Worm (Caenorhabditis elegans) whole organism, L1 larva: Measurements from ENCODE around the gene pals-34.

Source experiments
- C16A3.4 ChIP-seq: fragments of 150-350 bp; optimal IDR thresholded peaks from 2 replicates; lab custom pipeline; 2014; ENCODE audit warnings: missing biosample characterization, missing genetic modification characterization
- F16B12.6 ChIP-seq: fragments of 150-350 bp; optimal IDR thresholded peaks from 2 replicates; lab custom pipeline; 2014; ENCODE audit warnings: missing biosample characterization, missing genetic modification characterization
- Y116A8C.19 ChIP-seq: sonication (generic microtip); optimal IDR thresholded peaks from 2 replicates; lab custom pipeline; 2016; ENCODE audit warnings: missing compliant biosample characterization, missing genetic modification characterization, borderline replicate concordance
- alr-1 ChIP-seq: fragments of 200-800 bp; sonication (Bioruptor generic); optimal IDR thresholded peaks from 2 replicates; lab custom pipeline; 2018; ENCODE audit warnings: borderline replicate concordance, mild to moderate bottlenecking, missing genetic modification characterization, missing compliant biosample characterization
- aly-2 ChIP-seq: fragments of 150-350 bp; optimal IDR thresholded peaks from 2 replicates; lab custom pipeline; 2014; ENCODE audit warnings: missing biosample characterization, missing genetic modification characterization
- blmp-1 ChIP-seq: fragments of 150-350 bp; optimal IDR thresholded peaks from 2 replicates; lab custom pipeline; 2014; ENCODE audit warnings: missing biosample characterization, missing genetic modification characterization
- ceh-82 ChIP-seq, 3 experiments: fragments of 150-350 bp in 1 of 3; sonication (generic microtip) in 2 of 3; optimal IDR thresholded peaks; 2 replicates each; lab custom pipeline; 2014 to 2017; ENCODE audit warnings: missing biosample characterization in 3 of 3, missing genetic modification characterization in 3 of 3
- dpl-1 ChIP-seq, 3 experiments: fragments of 150-350 bp in 2 of 3; sonication (generic microtip) in 1 of 3; optimal IDR thresholded peaks; 2 replicates each; lab custom pipeline; 2014 to 2017; ENCODE audit warnings: missing biosample characterization in 3 of 3, missing genetic modification characterization in 3 of 3, missing genetic modification reagents in 3 of 3
- efl-1 ChIP-seq, 4 experiments: fragments of 150-350 bp; optimal IDR thresholded peaks in 3 of 4; peaks in 1 of 4; 1 replicate in 1 of 4; 2 replicates in 3 of 4; lab custom pipeline; 2014; ENCODE audit warnings: missing biosample characterization in 2 of 4, missing genetic modification characterization in 2 of 4, missing genetic modification reagents in 2 of 4
- egl-13 ChIP-seq: sonication (generic microtip); optimal IDR thresholded peaks from 2 replicates; lab custom pipeline; 2016; ENCODE audit warnings: missing genotype, missing genetic modification reagents, missing genetic modification characterization, missing compliant biosample characterization
- egl-27 ChIP-seq, 2 experiments: fragments of 150-350 bp in 1 of 2; sonication (generic microtip); optimal IDR thresholded peaks; 3 replicates each; lab custom pipeline; 2017 to 2018; ENCODE audit warnings: missing biosample characterization in 2 of 2, missing genetic modification characterization in 2 of 2, missing genetic modification reagents in 2 of 2
- elt-3 ChIP-seq, 6 experiments: fragments of 150-350 bp in 1 of 6; sonication (generic microtip); optimal IDR thresholded peaks; 2 replicates each; lab custom pipeline; 2017 to 2018; ENCODE audit warnings: missing biosample characterization in 6 of 6, missing genetic modification characterization in 6 of 6, inconsistent platforms in 1 of 6
- ets-5 ChIP-seq: fragments of 200-800 bp; sonication (Bioruptor generic); IDR thresholded peaks from 2 replicates; pipeline ENCODE4 v1.3.6; 2022; ENCODE audit warnings: missing genetic modification characterization, missing compliant biosample characterization
- fkh-8 ChIP-seq: sonication (generic microtip); optimal IDR thresholded peaks from 2 replicates; lab custom pipeline; 2016; ENCODE audit warnings: mild to moderate bottlenecking, missing genetic modification characterization, missing compliant biosample characterization
- fos-1 ChIP-seq: fragments of 150-350 bp; optimal IDR thresholded peaks from 2 replicates; lab custom pipeline; 2014; ENCODE audit warnings: missing biosample characterization, missing genetic modification characterization
- grh-1 ChIP-seq: fragments of 200-800 bp; sonication (Bioruptor generic); IDR thresholded peaks from 2 replicates; pipeline ENCODE4 v1.3.6; 2022; ENCODE audit warnings: missing genetic modification reagents, missing genetic modification characterization, missing compliant biosample characterization
- hlh-4 ChIP-seq: sonication (generic microtip); optimal IDR thresholded peaks from 2 replicates; lab custom pipeline; 2016; ENCODE audit warnings: mild to moderate bottlenecking, missing genetic modification characterization, missing compliant biosample characterization
- irx-1 ChIP-seq: sonication (generic microtip); optimal IDR thresholded peaks from 2 replicates; lab custom pipeline; 2016; ENCODE audit warnings: missing genetic modification characterization, missing compliant biosample characterization
- isw-1 ChIP-seq: fragments of 200-800 bp; sonication (Bioruptor generic); IDR thresholded peaks from 2 replicates; pipeline ENCODE4 v1.3.6; 2022; ENCODE audit warnings: missing genetic modification characterization, missing compliant biosample characterization
- lin-14 ChIP-seq: fragments of 200-800 bp; sonication (Bioruptor generic); optimal IDR thresholded peaks from 2 replicates; lab custom pipeline; 2018; ENCODE audit warnings: mild to moderate bottlenecking, missing genetic modification characterization, moderate library complexity, missing compliant biosample characterization
- lin-35 ChIP-seq, 2 experiments: fragments of 150-350 bp; optimal IDR thresholded peaks; 2 replicates each; lab custom pipeline; 2014; ENCODE audit warnings: missing biosample characterization in 2 of 2, missing genetic modification characterization in 2 of 2, missing genetic modification reagents in 2 of 2
- lir-3 ChIP-seq: sonication (generic microtip); optimal IDR thresholded peaks from 2 replicates; lab custom pipeline; 2016; ENCODE audit warnings: mild to moderate bottlenecking, missing genetic modification characterization, moderate library complexity, missing compliant biosample characterization; ENCODE audit not compliant: poor library complexity
- mab-9 ChIP-seq: fragments of 200-800 bp; sonication (Bioruptor generic); IDR thresholded peaks from 2 replicates; pipeline ENCODE4 v1.3.6; 2022; ENCODE audit warnings: missing genetic modification reagents, missing genetic modification characterization, missing compliant biosample characterization
- mef-2 ChIP-seq: fragments of 150-350 bp; optimal IDR thresholded peaks from 2 replicates; lab custom pipeline; 2014; ENCODE audit warnings: missing biosample characterization, missing genetic modification characterization
- mep-1 ChIP-seq: fragments of 150-350 bp; optimal IDR thresholded peaks from 2 replicates; lab custom pipeline; 2014; ENCODE audit warnings: missing biosample characterization, missing genetic modification characterization
- nhr-11 ChIP-seq: fragments of 150-350 bp; optimal IDR thresholded peaks from 2 replicates; lab custom pipeline; 2014; ENCODE audit warnings: missing biosample characterization, missing genetic modification characterization
- nhr-12 ChIP-seq: sonication (generic microtip); optimal IDR thresholded peaks from 2 replicates; lab custom pipeline; 2017; ENCODE audit warnings: missing biosample characterization, missing genetic modification characterization
- nhr-20 ChIP-seq: sonication (generic microtip); optimal IDR thresholded peaks from 2 replicates; lab custom pipeline; 2016; ENCODE audit warnings: mild to moderate bottlenecking, missing genetic modification characterization, missing compliant biosample characterization
- nhr-237 ChIP-seq: fragments of 150-350 bp; optimal IDR thresholded peaks from 2 replicates; lab custom pipeline; 2014; ENCODE audit warnings: missing biosample characterization, missing genetic modification characterization
- nhr-47 ChIP-seq: sonication (generic microtip); optimal IDR thresholded peaks from 2 replicates; lab custom pipeline; 2016; ENCODE audit warnings: mild to moderate bottlenecking, missing genetic modification characterization, moderate library complexity, missing compliant biosample characterization
- nhr-71 ChIP-seq: sonication (generic microtip); optimal IDR thresholded peaks from 2 replicates; lab custom pipeline; 2016; ENCODE audit warnings: mild to moderate bottlenecking, missing genetic modification characterization, moderate library complexity, missing compliant biosample characterization
- nhr-76 ChIP-seq: sonication (generic microtip); optimal IDR thresholded peaks from 2 replicates; lab custom pipeline; 2017; ENCODE audit warnings: missing biosample characterization, missing genetic modification characterization
- nhr-84 ChIP-seq: sonication (generic microtip); optimal IDR thresholded peaks from 2 replicates; lab custom pipeline; 2017; ENCODE audit warnings: missing biosample characterization, missing genetic modification characterization
- pax-3 ChIP-seq: fragments of 200-800 bp; sonication (Bioruptor generic); optimal IDR thresholded peaks from 2 replicates; lab custom pipeline; 2018; ENCODE audit warnings: mild to moderate bottlenecking, missing genetic modification characterization, moderate library complexity, missing compliant biosample characterization
- sox-4 ChIP-seq: sonication (generic microtip); optimal IDR thresholded peaks from 2 replicates; lab custom pipeline; 2016; ENCODE audit warnings: missing genetic modification characterization, missing compliant biosample characterization
- sup-37 ChIP-seq: fragments of 200-800 bp; sonication (Bioruptor generic); optimal IDR thresholded peaks from 2 replicates; lab custom pipeline; 2018; ENCODE audit warnings: mild to moderate bottlenecking, missing genetic modification characterization, missing compliant biosample characterization
- swsn-7 ChIP-seq: sonication (generic microtip); optimal IDR thresholded peaks from 2 replicates; lab custom pipeline; 2016; ENCODE audit warnings: missing genetic modification characterization, missing compliant biosample characterization
- tbx-2 ChIP-seq: sonication (generic microtip); optimal IDR thresholded peaks from 2 replicates; lab custom pipeline; 2016; ENCODE audit warnings: missing genetic modification characterization, missing compliant biosample characterization
- tlp-1 ChIP-seq: fragments of 150-350 bp; optimal IDR thresholded peaks from 2 replicates; lab custom pipeline; 2014; ENCODE audit warnings: missing biosample characterization, missing genetic modification characterization
- unc-130 ChIP-seq: fragments of 150-350 bp; optimal IDR thresholded peaks from 2 replicates; lab custom pipeline; 2017; ENCODE audit warnings: missing biosample characterization, missing genetic modification characterization, inconsistent platforms
- unc-30 ChIP-seq: sonication (generic microtip); optimal IDR thresholded peaks from 2 replicates; lab custom pipeline; 2017; ENCODE audit warnings: missing biosample characterization, missing genetic modification characterization
- unc-62 ChIP-seq: fragments of 150-350 bp; optimal IDR thresholded peaks from 2 replicates; lab custom pipeline; 2014; ENCODE audit warnings: missing biosample characterization, missing genetic modification reagents, missing genetic modification characterization
- unc-98 ChIP-seq: fragments of 200-800 bp; sonication (Bioruptor generic); IDR thresholded peaks from 2 replicates; pipeline ENCODE4 v1.3.6; 2022; ENCODE audit warnings: missing genetic modification characterization, missing compliant biosample characterization
- vab-15 ChIP-seq: sonication (generic microtip); optimal IDR thresholded peaks from 2 replicates; lab custom pipeline; 2017; ENCODE audit warnings: missing genotype, mild to moderate bottlenecking, missing genetic modification characterization, missing compliant biosample characterization
- xbp-1 ChIP-seq: sonication (generic microtip); optimal IDR thresholded peaks from 2 replicates; lab custom pipeline; 2016; ENCODE audit warnings: missing genetic modification characterization, missing compliant biosample characterization
- zag-1 ChIP-seq: fragments of 150-350 bp; optimal IDR thresholded peaks from 2 replicates; lab custom pipeline; 2014; ENCODE audit warnings: missing biosample characterization, missing genetic modification characterization
- zip-4 ChIP-seq: fragments of 200-800 bp; sonication (Bioruptor generic); optimal IDR thresholded peaks from 2 replicates; lab custom pipeline; 2018; ENCODE audit warnings: mild to moderate bottlenecking, missing genetic modification characterization, moderate library complexity, missing compliant biosample characterization
- ztf-11 ChIP-seq, 2 experiments: sonication (generic microtip); optimal IDR thresholded peaks; 2 replicates each; lab custom pipeline; 2016 to 2017; ENCODE audit warnings: missing genetic modification characterization in 2 of 2, missing biosample characterization in 1 of 2, missing compliant biosample characterization in 1 of 2
- ztf-4 ChIP-seq: fragments of 150-350 bp; optimal IDR thresholded peaks from 2 replicates; lab custom pipeline; 2014; ENCODE audit warnings: missing biosample characterization, missing genetic modification characterization

The pals-34 gene

DNA sequence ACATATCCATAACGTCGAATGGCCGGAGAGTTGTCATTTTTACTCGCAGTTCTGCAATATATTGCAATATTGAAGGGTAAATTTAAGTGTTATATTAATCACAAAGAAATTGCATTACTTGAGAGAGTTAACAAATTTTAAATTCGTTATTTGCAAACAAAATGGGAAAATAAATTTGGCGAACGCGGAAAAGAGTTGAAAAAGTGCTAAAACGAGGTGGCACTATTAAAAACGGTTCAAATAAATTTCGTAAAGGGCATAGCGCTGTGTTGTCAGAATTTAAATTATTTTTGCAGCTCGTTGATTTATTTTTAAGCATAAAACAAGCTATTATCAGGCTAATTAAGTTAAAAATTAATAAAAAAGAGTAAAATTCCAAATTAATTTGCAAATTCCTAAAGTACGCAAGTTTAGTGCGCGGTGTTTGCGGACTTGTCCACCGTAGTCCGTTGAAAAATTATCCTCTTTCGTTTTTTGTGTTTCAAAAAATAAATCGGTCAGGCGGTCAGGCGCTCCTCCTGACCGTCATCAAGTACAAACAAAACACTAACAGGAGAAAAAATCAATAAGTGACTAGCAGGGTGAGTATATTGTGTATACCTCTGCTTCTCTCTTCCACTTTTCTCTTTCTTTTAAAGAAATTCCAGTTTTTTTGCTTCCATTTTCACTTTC is 27.2 kb upstream of the pals-34 start, which contains the start of the genes natb-1 and abhd-12 (continued):
- TF ChIP-seq isw-1 (GFP tag; lab: Robert Waterston, UW), result no peak
- TF ChIP-seq fos-1, result no peak
- peak; percentile 76 for TF ChIP-seq mep-1 (tag; lab: Kevin White, UChicago)
- TF ChIP-seq xbp-1 (tag; lab: Kevin White, UChicago), result peak; percentile 38
- no peak for TF ChIP-seq ets-5 (GFP tag; lab: Robert Waterston, UW)
- peak; percentile 19 for TF ChIP-seq tbx-2
- TF ChIP-seq F16B12.6 (tag; lab: Kevin White, UChicago), result peak; percentile 89
- TF ChIP-seq tlp-1 (tag; lab: Kevin White, UChicago), result no peak
- TF ChIP-seq unc-30 (tag; lab: Kevin White, UChicago), result no peak
- no peak for TF ChIP-seq vab-15 (tag; lab: Kevin White, UChicago)
- no peak for TF ChIP-seq unc-98 (GFP tag; lab: Robert Waterston, UW)
- peak; percentile 44 to 81 for TF ChIP-seq lin-35 (GFP tag; optimal IDR thresholded peaks at IDR 0.05; lab: Kevin White, UChicago)
- no peak for TF ChIP-seq aly-2 (tag; lab: Kevin White, UChicago)
- no peak for TF ChIP-seq nhr-237 (tag; lab: Kevin White, UChicago)
- TF ChIP-seq unc-130 (tag; lab: Kevin White, UChicago), result peak; percentile 57
- no peak for TF ChIP-seq egl-27 (tag; optimal IDR thresholded peaks at IDR 0.05; lab: Kevin White, UChicago)
- TF ChIP-seq efl-1 (optimal IDR thresholded peaks at IDR 0.05; lab: Kevin White, UChicago), result peak; percentile 39 to 43
- TF ChIP-seq efl-1 (GFP tag; optimal IDR thresholded peaks at IDR 0.05 in 1 of 2; lab: Kevin White, UChicago), result peak; percentile 59 to 94
- TF ChIP-seq pax-3, result no peak
- peak; percentile 54 for TF ChIP-seq nhr-20 (tag; lab: Kevin White, UChicago)
- TF ChIP-seq mab-9, result no peak
- no peak for TF ChIP-seq lir-3
- TF ChIP-seq nhr-12, result no peak
- TF ChIP-seq grh-1, result no peak
- TF ChIP-seq blmp-1 (tag; lab: Kevin White, UChicago), result peak; percentile 64
- no peak for TF ChIP-seq sup-37 (GFP tag; lab: Kevin White, UChicago)
- TF ChIP-seq zip-4 (GFP tag; lab: Kevin White, UChicago), result no peak
- TF ChIP-seq nhr-71, result peak; percentile 47
- no peak for TF ChIP-seq sox-4
- no peak for TF ChIP-seq egl-13 (tag; lab: Kevin White, UChicago)
- peak in 1 of 3 experiments; percentile 30 for TF ChIP-seq ceh-82 (tag; optimal IDR thresholded peaks at IDR 0.05; lab: Kevin White, UChicago)
- TF ChIP-seq C16A3.4 (tag; lab: Kevin White, UChicago), result peak; percentile 44
- no peak for TF ChIP-seq ztf-4 (tag; lab: Kevin White, UChicago)
- no peak for TF ChIP-seq Y116A8C.19 (tag; lab: Kevin White, UChicago)
- TF ChIP-seq nhr-11, result no peak
- TF ChIP-seq swsn-7 (tag; lab: Kevin White, UChicago), result peak; percentile 27
- peak; percentile 55 for TF ChIP-seq lin-14 (GFP tag; lab: Kevin White, UChicago)
- TF ChIP-seq nhr-84 (tag; lab: Kevin White, UChicago), result no peak
- no peak for TF ChIP-seq fkh-8 (tag; lab: Kevin White, UChicago)
- TF ChIP-seq unc-62 (GFP tag; lab: Kevin White, UChicago), result no peak
- TF ChIP-seq nhr-47 (tag; lab: Kevin White, UChicago), result peak; percentile 52
- no peak for TF ChIP-seq zag-1 (tag; lab: Kevin White, UChicago)
- no peak for TF ChIP-seq irx-1
- TF ChIP-seq ztf-11 (tag; optimal IDR thresholded peaks at IDR 0.05; lab: Kevin White, UChicago), result no peak
- no peak for TF ChIP-seq hlh-4
- TF ChIP-seq elt-3 (tag; optimal IDR thresholded peaks at IDR 0.05; lab: Kevin White, UChicago), result peak in 1 of 6 experiments; percentile 15
- peak; percentile 20 to 60 (median 55) for TF ChIP-seq dpl-1 (GFP tag; optimal IDR thresholded peaks at IDR 0.05; lab: Kevin White, UChicago)
- no peak for TF ChIP-seq nhr-76
- no peak for TF ChIP-seq mef-2 (tag; lab: Kevin White, UChicago)
- TF ChIP-seq alr-1, result no peak
